Fruit fly (Drosophila melanogaster) whole organism, embryonic: ENCODE results near the gene Cdk7.

ENCODE experiments used
- Ada2b ChIP-seq: fragments of 200-800 bp; sonication (Bioruptor generic); IDR thresholded peaks from 2 replicates; pipeline ENCODE4 v1.3.6; 2022; ENCODE audit warnings: missing biosample characterization, missing genetic modification characterization
- Atf3 ChIP-seq: fragments of 200-800 bp; sonication (Bioruptor generic); optimal IDR thresholded peaks from 3 replicates; lab custom pipeline; 2016; ENCODE audit warnings: missing biosample characterization, missing genetic modification characterization
- B-H2 ChIP-seq: fragments of 200-800 bp; sonication (Bioruptor generic); optimal IDR thresholded peaks from 2 replicates; lab custom pipeline; 2018; ENCODE audit warnings: missing biosample characterization, mild to moderate bottlenecking, missing genetic modification characterization
- CG10565 ChIP-seq: fragments of 200-800 bp; sonication (Bioruptor generic); optimal IDR thresholded peaks from 3 replicates; lab custom pipeline; 2016; ENCODE audit warnings: missing biosample characterization, mild to moderate bottlenecking, missing genetic modification characterization
- CG10654 ChIP-seq: fragments of 200-800 bp; sonication (Bioruptor generic); optimal IDR thresholded peaks from 2 replicates; lab custom pipeline; 2016; ENCODE audit warnings: missing biosample characterization, missing genetic modification characterization
- CG10959 ChIP-seq: fragments of 200-800 bp; sonication (Bioruptor generic); IDR thresholded peaks from 2 replicates; pipeline ENCODE4 v1.3.6; 2022; ENCODE audit warnings: missing biosample characterization, missing genetic modification characterization
- CG12942 ChIP-seq: fragments of 200-800 bp; sonication (Bioruptor generic); optimal IDR thresholded peaks from 3 replicates; lab custom pipeline; 2016; ENCODE audit warnings: missing biosample characterization, missing genetic modification characterization
- CG13123 ChIP-seq: fragments of 200-800 bp; sonication (Bioruptor generic); optimal IDR thresholded peaks from 2 replicates; lab custom pipeline; 2016; ENCODE audit warnings: missing biosample characterization, missing genetic modification characterization
- CG13424 ChIP-seq: fragments of 200-800 bp; sonication (Bioruptor generic); optimal IDR thresholded peaks from 2 replicates; lab custom pipeline; 2019; ENCODE audit warnings: missing biosample characterization, mild to moderate bottlenecking, missing genetic modification characterization, moderate library complexity
- CG13775 ChIP-seq: fragments of 200-800 bp; sonication (Bioruptor generic); optimal IDR thresholded peaks from 3 replicates; lab custom pipeline; 2017; ENCODE audit warnings: missing biosample characterization, mild to moderate bottlenecking, missing genetic modification characterization
- CG15269 ChIP-seq: fragments of 200-800 bp; sonication (Bioruptor generic); optimal IDR thresholded peaks from 2 replicates; lab custom pipeline; 2018; ENCODE audit warnings: missing biosample characterization, mild to moderate bottlenecking, missing genetic modification characterization, moderate library complexity
- CG17385 ChIP-seq: fragments of 200-800 bp; sonication (Bioruptor generic); optimal IDR thresholded peaks from 3 replicates; lab custom pipeline; 2018; ENCODE audit warnings: missing biosample characterization, mild to moderate bottlenecking, missing genetic modification characterization
- CG17802 ChIP-seq: fragments of 200-800 bp; sonication (Bioruptor generic); optimal IDR thresholded peaks from 2 replicates; lab custom pipeline; 2018; ENCODE audit warnings: missing biosample characterization, mild to moderate bottlenecking, missing genetic modification characterization, moderate library complexity
- CG18476 ChIP-seq: fragments of 200-800 bp; sonication (Bioruptor generic); optimal IDR thresholded peaks from 2 replicates; lab custom pipeline; 2016; ENCODE audit warnings: missing biosample characterization, mild to moderate bottlenecking, missing genetic modification characterization
- CG34224 ChIP-seq: fragments of 200-800 bp; sonication (Bioruptor generic); IDR thresholded peaks from 3 replicates; pipeline ENCODE4 v1.3.6; 2022; ENCODE audit warnings: missing biosample characterization, missing genetic modification characterization; ENCODE audit not compliant: partially characterized antibody
- CG4328 ChIP-seq: fragments of 200-800 bp; sonication (Bioruptor generic); optimal IDR thresholded peaks from 3 replicates; lab custom pipeline; 2017; ENCODE audit warnings: missing biosample characterization, missing genetic modification reagents, missing genetic modification characterization
- CG6272 ChIP-seq: fragments of 200-800 bp; sonication (Bioruptor generic); IDR thresholded peaks from 2 replicates; pipeline ENCODE4 v1.3.6; 2022; ENCODE audit warnings: missing biosample characterization, missing genetic modification characterization
- CG7372 ChIP-seq: fragments of 200-800 bp; sonication (Bioruptor generic); IDR thresholded peaks from 2 replicates; pipeline ENCODE4 v1.3.6; 2022; ENCODE audit warnings: missing biosample characterization, missing genetic modification characterization
- CG8290 ChIP-seq, 3 experiments: fragments of 200-800 bp; sonication (Bioruptor generic); optimal IDR thresholded peaks; 2 replicates each; lab custom pipeline; 2016 to 2019; ENCODE audit warnings: missing biosample characterization in 3 of 3, missing genetic modification characterization in 3 of 3, mild to moderate bottlenecking in 2 of 3, moderate library complexity in 1 of 3
- CrebB ChIP-seq: fragments of 200-800 bp; sonication (Bioruptor generic); optimal IDR thresholded peaks from 3 replicates; lab custom pipeline; 2018; ENCODE audit warnings: missing biosample characterization, mild to moderate bottlenecking, missing genetic modification characterization
- Doc3 ChIP-seq: fragments of 200-800 bp; sonication (Bioruptor generic); IDR thresholded peaks from 3 replicates; pipeline ENCODE4 v1.3.6; 2022; ENCODE audit warnings: missing biosample characterization, missing genetic modification characterization; ENCODE audit not compliant: partially characterized antibody
- HmgD ChIP-seq: fragments of 200-800 bp; sonication (Bioruptor generic); optimal IDR thresholded peaks from 3 replicates; lab custom pipeline; 2016; ENCODE audit warnings: missing biosample characterization, missing genetic modification characterization
- Hr78 ChIP-seq, 2 experiments: fragments of 200-800 bp in 1 of 2; fragments of >200 bp in 1 of 2; sonication (Bioruptor generic) in 1 of 2; optimal IDR thresholded peaks; 2 replicates each; lab custom pipeline; 2017 to 2019; ENCODE audit warnings: missing biosample characterization in 2 of 2, missing genetic modification characterization in 2 of 2, mild to moderate bottlenecking in 1 of 2, moderate library complexity in 1 of 2
- Jarid2 ChIP-seq: fragments of 200-800 bp; sonication (Bioruptor generic); optimal IDR thresholded peaks from 3 replicates; lab custom pipeline; 2017; ENCODE audit warnings: mild to moderate bottlenecking, missing biosample characterization, missing genetic modification reagents, missing genetic modification characterization
- Mad ChIP-seq: fragments of 200-800 bp; sonication (Bioruptor generic); optimal IDR thresholded peaks from 2 replicates; lab custom pipeline; 2016; ENCODE audit warnings: missing biosample characterization, missing genetic modification characterization
- NK7.1 ChIP-seq: fragments of 200-800 bp; sonication (Bioruptor generic); optimal IDR thresholded peaks from 3 replicates; lab custom pipeline; 2016; ENCODE audit warnings: missing biosample characterization, missing genetic modification characterization
- Poxn ChIP-seq: fragments of 200-800 bp; sonication (Bioruptor generic); IDR thresholded peaks from 2 replicates; pipeline ENCODE4 v1.3.6; 2022; ENCODE audit warnings: missing biosample characterization, missing genetic modification characterization
- Ptx1 ChIP-seq: fragments of 200-800 bp; sonication (Bioruptor generic); IDR thresholded peaks from 2 replicates; pipeline ENCODE4 v1.3.6; 2022; ENCODE audit warnings: missing biosample characterization, missing genetic modification characterization
- Sox100B ChIP-seq: fragments of 200-800 bp; sonication (Bioruptor generic); optimal IDR thresholded peaks from 3 replicates; lab custom pipeline; 2018; ENCODE audit warnings: missing biosample characterization, mild to moderate bottlenecking, missing genetic modification characterization
- Sry-δ ChIP-seq: fragments of 200-800 bp; sonication (Bioruptor generic); optimal IDR thresholded peaks from 2 replicates; lab custom pipeline; 2016; ENCODE audit warnings: missing biosample characterization, missing genetic modification characterization
- Ssrp ChIP-seq: fragments of 200-800 bp; sonication (Bioruptor generic); optimal IDR thresholded peaks from 2 replicates; lab custom pipeline; 2018; ENCODE audit warnings: missing biosample characterization, mild to moderate bottlenecking, missing genetic modification characterization, moderate library complexity
- aop ChIP-seq: fragments of 200-800 bp; sonication (Bioruptor generic); IDR thresholded peaks from 2 replicates; pipeline ENCODE4 v1.3.6; 2022; ENCODE audit warnings: missing biosample characterization, missing genetic modification characterization
- az2 ChIP-seq: fragments of 200-800 bp; sonication (Bioruptor generic); optimal IDR thresholded peaks from 3 replicates; lab custom pipeline; 2016; ENCODE audit warnings: missing biosample characterization, missing genetic modification characterization
- chn ChIP-seq: fragments of 200-800 bp; sonication (Bioruptor generic); optimal IDR thresholded peaks from 2 replicates; lab custom pipeline; 2016; ENCODE audit warnings: missing biosample characterization, missing genetic modification characterization
- ci ChIP-seq: fragments of 200-800 bp; sonication (Bioruptor generic); IDR thresholded peaks from 3 replicates; pipeline ENCODE4 v1.3.6; 2022; ENCODE audit warnings: missing biosample characterization, missing genetic modification characterization
- ems ChIP-seq: fragments of 200-800 bp; sonication (Bioruptor generic); optimal IDR thresholded peaks from 3 replicates; lab custom pipeline; 2016; ENCODE audit warnings: missing biosample characterization, missing genetic modification characterization
- en ChIP-seq: fragments of 200-800 bp; sonication (Bioruptor generic); optimal IDR thresholded peaks from 2 replicates; lab custom pipeline; 2016; ENCODE audit warnings: missing biosample characterization, missing genetic modification characterization
- h ChIP-seq: fragments of >200 bp; optimal IDR thresholded peaks from 2 replicates; lab custom pipeline; 2017
- her ChIP-seq: fragments of 200-800 bp; sonication (Bioruptor generic); optimal IDR thresholded peaks from 2 replicates; lab custom pipeline; 2016; ENCODE audit warnings: missing biosample characterization, missing genetic modification characterization
- kay ChIP-seq: fragments of 200-800 bp; sonication (Bioruptor generic); optimal IDR thresholded peaks from 2 replicates; lab custom pipeline; 2016; ENCODE audit warnings: missing biosample characterization, missing genetic modification characterization
- mirr ChIP-seq: fragments of 200-800 bp; sonication (Bioruptor generic); optimal IDR thresholded peaks from 3 replicates; lab custom pipeline; 2018; ENCODE audit warnings: missing biosample characterization, mild to moderate bottlenecking, missing genetic modification characterization
- org-1 ChIP-seq: fragments of 200-800 bp; sonication (Bioruptor generic); optimal IDR thresholded peaks from 2 replicates; lab custom pipeline; 2017; ENCODE audit warnings: missing biosample characterization, missing genetic modification characterization
- pfk ChIP-seq: fragments of 200-800 bp; sonication (Bioruptor generic); optimal IDR thresholded peaks from 2 replicates; lab custom pipeline; 2018; ENCODE audit warnings: missing biosample characterization, mild to moderate bottlenecking, missing genetic modification characterization, moderate library complexity
- pum ChIP-seq: fragments of 200-800 bp; sonication (Bioruptor generic); optimal IDR thresholded peaks from 2 replicates; lab custom pipeline; 2016; ENCODE audit warnings: missing biosample characterization, missing genetic modification characterization
- pzg ChIP-seq: fragments of 200-800 bp; sonication (Bioruptor generic); optimal IDR thresholded peaks from 3 replicates; lab custom pipeline; 2018; ENCODE audit warnings: missing biosample characterization, mild to moderate bottlenecking, missing genetic modification characterization, moderate library complexity
- repo ChIP-seq: fragments of 200-800 bp; sonication (Bioruptor generic); optimal IDR thresholded peaks from 2 replicates; lab custom pipeline; 2016; ENCODE audit warnings: missing biosample characterization, missing genetic modification characterization
- ro ChIP-seq: fragments of 200-800 bp; sonication (Bioruptor generic); IDR thresholded peaks from 2 replicates; pipeline ENCODE4 v1.3.6; 2022; ENCODE audit warnings: missing biosample characterization, missing genetic modification characterization
- sens ChIP-seq: fragments of 200-800 bp; sonication (Bioruptor generic); peaks from one replicate; lab custom pipeline; 2016; ENCODE audit warnings: missing biosample characterization, missing genetic modification characterization
- ssp ChIP-seq: fragments of 200-800 bp; sonication (Bioruptor generic); IDR thresholded peaks from 2 replicates; pipeline ENCODE4 v1.3.6; 2022; ENCODE audit warnings: missing biosample characterization, missing genetic modification characterization
- stc ChIP-seq: fragments of 200-800 bp; sonication (Bioruptor generic); IDR thresholded peaks from 2 replicates; pipeline ENCODE4 v1.3.6; 2022; ENCODE audit warnings: missing biosample characterization, missing genetic modification characterization
- tll ChIP-seq, 2 experiments: fragments of 200-800 bp in 1 of 2; fragments of >200 bp in 1 of 2; sonication (Bioruptor generic) in 1 of 2; optimal IDR thresholded peaks; 2 replicates each; lab custom pipeline; 2017 to 2019; ENCODE audit warnings: missing biosample characterization in 2 of 2, missing genetic modification characterization in 2 of 2, mild to moderate bottlenecking in 1 of 2, moderate library complexity in 1 of 2

Cdk7 gene

dm6 chrX:5311838-5312339 lies 3.1 kb upstream of the Cdk7 start, which contains the start of the genes TrxT and dhd (continued):
- TF ChIP-seq Sry-δ (GFP tag; lab: Kevin White, UChicago) (peak; percentile 63), CG13424 (tag; lab: Kevin White, UChicago) (peak; percentile 6), CG10565 (GFP tag; lab: Kevin White, UChicago) (no peak), stc (GFP tag; lab: Robert Waterston, UW) (no peak), Hr78 (GFP tag; optimal IDR thresholded peaks at IDR 0.05; lab: Kevin White, UChicago) (no peak), org-1 (GFP tag; lab: Kevin White, UChicago) (no peak), pfk (GFP tag; lab: Kevin White, UChicago) (no peak), az2 (GFP tag; lab: Kevin White, UChicago) (no peak), pzg (GFP tag; lab: Kevin White, UChicago) (peak; percentile 69), CG17802 (peak; percentile 13), repo (no peak), CG8290 (GFP tag; optimal IDR thresholded peaks at IDR 0.05; lab: Kevin White, UChicago) (peak; percentile 81), CG8290 (tag; optimal IDR thresholded peaks at IDR 0.05; lab: Kevin White, UChicago) (peak; percentile 72 to 93), CG13123 (GFP tag; lab: Kevin White, UChicago) (no peak), sens (peak; percentile 39), CG15269 (tag; lab: Kevin White, UChicago) (no peak), CG13775 (GFP tag; lab: Kevin White, UChicago) (peak; percentile 20), h (lab: Kevin White, UChicago) (no peak), CrebB (tag; lab: Kevin White, UChicago) (peak; percentile 7), ci (GFP tag; lab: Robert Waterston, UW) (peak; percentile 64; the same call in 2 of the 3 replicates), ssp (peak; percentile 21; the same call in 1 of the 2 replicates), mirr (GFP tag; lab: Kevin White, UChicago) (peak; percentile 25), ems (GFP tag; lab: Kevin White, UChicago) (no peak), CG17385 (GFP tag; lab: Kevin White, UChicago) (no peak), Poxn (GFP tag; lab: Robert Waterston, UW) (no peak), CG12942 (no peak), CG4328 (GFP tag; lab: Kevin White, UChicago) (no peak), CG34224 (GFP tag; lab: Robert Waterston, UW) (peak; percentile 58; the same call in 1 of the 3 replicates), NK7.1 (no peak), chn (GFP tag; lab: Kevin White, UChicago) (no peak), Ptx1 (GFP tag; lab: Robert Waterston, UW) (peak; percentile 28; the same call in 1 of the 2 replicates), CG7372 (GFP tag; lab: Robert Waterston, UW) (no peak), B-H2 (GFP tag; lab: Kevin White, UChicago) (no peak), her (peak; percentile 7), HmgD (GFP tag; lab: Kevin White, UChicago) (no peak), CG10959 (GFP tag; lab: Robert Waterston, UW) (no peak), Sox100B (GFP tag; lab: Kevin White, UChicago) (no peak), Doc3 (GFP tag; lab: Robert Waterston, UW) (peak; percentile 42; the same call in 1 of the 3 replicates), Mad (GFP tag; lab: Kevin White, UChicago) (no peak), Atf3 (no peak), en (GFP tag; lab: Kevin White, UChicago) (no peak), aop (GFP tag; lab: Robert Waterston, UW) (no peak), kay (GFP tag; lab: Kevin White, UChicago) (no peak), tll (GFP tag; optimal IDR thresholded peaks at IDR 0.05; lab: Kevin White, UChicago) (no peak), Jarid2 (GFP tag; lab: Kevin White, UChicago) (no peak), pum (GFP tag; lab: Kevin White, UChicago) (no peak), Ssrp (tag; lab: Kevin White, UChicago) (no peak), CG18476 (GFP tag; lab: Kevin White, UChicago) (no peak), Ada2b (GFP tag; lab: Robert Waterston, UW) (no peak), ro (no peak), CG10654 (GFP tag; lab: Kevin White, UChicago) (no peak), CG6272 (GFP tag; lab: Robert Waterston, UW) (peak; percentile 17; the same call in 1 of the 2 replicates)
